Worm (Caenorhabditis elegans): ENCODE data around the gene flp-21.

DNA sequence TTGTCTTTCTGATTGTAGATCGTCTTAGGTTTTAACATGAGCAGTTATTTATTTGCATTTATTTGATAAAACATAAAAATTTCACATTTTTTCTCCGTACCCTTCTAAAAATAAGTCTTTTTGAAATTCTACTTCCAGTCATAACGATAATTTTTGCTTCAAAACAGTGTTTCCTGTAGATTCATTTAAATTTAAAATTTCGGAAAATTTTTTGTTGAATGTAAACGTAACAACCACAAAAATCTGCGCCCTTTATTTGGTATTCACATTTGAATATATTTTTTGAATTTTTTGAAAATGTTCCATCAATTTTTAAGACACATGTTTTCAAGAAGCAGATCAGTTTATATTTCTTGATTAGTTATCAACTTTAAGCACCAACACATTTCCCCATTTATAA, 47.8 kb upstream of the flp-21 start:
- TF ChIP-seq snpc-3.4 (tag; optimal IDR thresholded peaks at IDR 0.05) (no peak), F49E8.2 (tag; optimal IDR thresholded peaks at IDR 0.05; ENCODE audit: insufficient read depth) (no peak), B0035.1 (tag; optimal IDR thresholded peaks at IDR 0.05) (no peak), pha-4 (tag; optimal IDR thresholded peaks at IDR 0.05) (no peak), efl-1 (GFP tag; optimal IDR thresholded peaks at IDR 0.05) (no peak), zim-3 (tag; optimal IDR thresholded peaks at IDR 0.05) (no peak), bed-1 (GFP tag; IDR thresholded peaks at IDR 0.05) (no peak), ccch-3 (GFP tag; optimal IDR thresholded peaks at IDR 0.05) (no peak)

Data from whole organism, young adult.